Worm (Caenorhabditis elegans) whole organism, L4 larva: ENCODE results near the gene oac-48.
"Not testable (repeated sequence)": the region's sequence is repeated elsewhere in the genome, so short reads cannot be mapped to it uniquely, and the experiment has no call there.

Experiments used
- F10B5.3 ChIP-seq: sonication (generic microtip); optimal IDR thresholded peaks from 2 replicates; lab custom pipeline; 2016; ENCODE audit warnings: mild to moderate bottlenecking, missing genetic modification characterization, missing compliant biosample characterization
- F44E2.7 ChIP-seq: fragments of 200-800 bp; sonication (Bioruptor generic); IDR thresholded peaks from 2 replicates; pipeline ENCODE4 v2.1.2; 2022; ENCODE audit warnings: missing genetic modification characterization, missing compliant biosample characterization
- T20F7.1 ChIP-seq: fragments of 200-800 bp; sonication (Bioruptor generic); optimal IDR thresholded peaks from 2 replicates; lab custom pipeline; 2018; ENCODE audit warnings: mild to moderate bottlenecking, missing genetic modification characterization, missing compliant biosample characterization
- T26A8.4 ChIP-seq: fragments of 200-800 bp; sonication (Bioruptor generic); IDR thresholded peaks from 2 replicates; pipeline ENCODE4 v1.3.6; 2022; ENCODE audit warnings: missing genetic modification characterization, missing compliant biosample characterization
- ZK337.2 ChIP-seq: fragments of 200-800 bp; sonication (Bioruptor generic); IDR thresholded peaks from 2 replicates; pipeline ENCODE4 v1.3.6; 2022; ENCODE audit warnings: missing genetic modification reagents, missing genetic modification characterization, missing compliant biosample characterization
- aly-2 ChIP-seq: sonication (generic microtip); optimal IDR thresholded peaks from 2 replicates; lab custom pipeline; 2018; ENCODE audit warnings: missing biosample characterization, missing genetic modification characterization
- attf-4 ChIP-seq: sonication (generic microtip); optimal IDR thresholded peaks from 3 replicates; lab custom pipeline; 2017; ENCODE audit warnings: missing biosample characterization, missing genetic modification characterization
- ceh-44 ChIP-seq: fragments of 200-800 bp; sonication (Bioruptor generic); IDR thresholded peaks from 2 replicates; pipeline ENCODE4 v1.3.6; 2022; ENCODE audit warnings: missing genetic modification reagents, missing genetic modification characterization, missing compliant biosample characterization
- ceh-82 ChIP-seq: sonication (generic microtip); optimal IDR thresholded peaks from 2 replicates; lab custom pipeline; 2017; ENCODE audit warnings: missing biosample characterization, missing genetic modification characterization
- ces-1 ChIP-seq: fragments of 150-350 bp; sonication (generic microtip); optimal IDR thresholded peaks from 4 replicates; lab custom pipeline; 2014; ENCODE audit warnings: missing biosample characterization, missing genetic modification reagents, missing genetic modification characterization
- cey-2 ChIP-seq: sonication (generic microtip); optimal IDR thresholded peaks from 3 replicates; lab custom pipeline; 2017; ENCODE audit warnings: missing genetic modification characterization, mild to moderate bottlenecking, missing compliant biosample characterization, antibody characterized with exemption, borderline replicate concordance; ENCODE audit not compliant: insufficient read depth
- daf-16 ChIP-seq, 3 experiments: sonication (generic microtip); optimal IDR thresholded peaks; 2 replicates each; lab custom pipeline; 2016 to 2017; ENCODE audit warnings: missing genetic modification characterization in 3 of 3, missing genetic modification reagents in 3 of 3, mild to moderate bottlenecking in 2 of 3, missing compliant biosample characterization in 2 of 3, missing biosample characterization in 1 of 3, moderate library complexity in 1 of 3
- dmd-8 ChIP-seq: fragments of 200-800 bp; sonication (Bioruptor generic); IDR thresholded peaks from 2 replicates; pipeline ENCODE4 v1.3.6; 2022; ENCODE audit warnings: missing genetic modification characterization, missing compliant biosample characterization
- dpl-1 ChIP-seq: fragments of 150-350 bp; optimal IDR thresholded peaks from 2 replicates; lab custom pipeline; 2014; ENCODE audit warnings: missing biosample characterization, missing genetic modification reagents, missing genetic modification characterization
- duxl-1 ChIP-seq: sonication (generic microtip); optimal IDR thresholded peaks from 2 replicates; lab custom pipeline; 2016; ENCODE audit warnings: mild to moderate bottlenecking, missing genetic modification characterization, moderate library complexity, missing compliant biosample characterization; ENCODE audit not compliant: poor library complexity
- egl-27 ChIP-seq: sonication (generic microtip); optimal IDR thresholded peaks from 3 replicates; lab custom pipeline; 2017; ENCODE audit warnings: missing biosample characterization, missing genetic modification reagents, missing genetic modification characterization
- lin-1 ChIP-seq: fragments of 200-800 bp; sonication (Bioruptor generic); IDR thresholded peaks from 2 replicates; pipeline ENCODE4 v1.3.6; 2022; ENCODE audit warnings: missing genetic modification reagents, missing genetic modification characterization, missing compliant biosample characterization
- lin-29 ChIP-seq: fragments of 200-800 bp; sonication (Bioruptor generic); IDR thresholded peaks from 2 replicates; pipeline ENCODE4 v1.3.6; 2022; ENCODE audit warnings: missing genetic modification reagents, missing genetic modification characterization, missing compliant biosample characterization
- lin-39 ChIP-seq: fragments of 150-350 bp; optimal IDR thresholded peaks from 2 replicates; lab custom pipeline; 2014; ENCODE audit warnings: missing biosample characterization, missing genetic modification reagents, missing genetic modification characterization
- madf-9 ChIP-seq: fragments of 200-800 bp; sonication (Bioruptor generic); conservative IDR thresholded peaks from 2 replicates; pipeline ENCODE4 v1.3.6; 2022; ENCODE audit warnings: missing genetic modification reagents, missing genetic modification characterization, missing compliant biosample characterization
- mdt-29 ChIP-seq: fragments of 200-800 bp; sonication (Bioruptor generic); IDR thresholded peaks from 2 replicates; pipeline ENCODE4 v1.3.6; 2022; ENCODE audit warnings: missing genetic modification reagents, missing genetic modification characterization, missing compliant biosample characterization
- nhr-11 ChIP-seq: fragments of 150-350 bp; optimal IDR thresholded peaks from 2 replicates; lab custom pipeline; 2014; ENCODE audit warnings: missing biosample characterization, missing genetic modification characterization
- nhr-48 ChIP-seq: sonication (generic microtip); optimal IDR thresholded peaks from 2 replicates; lab custom pipeline; 2016; ENCODE audit warnings: mild to moderate bottlenecking, missing genetic modification characterization, missing compliant biosample characterization
- nhr-76 ChIP-seq: fragments of 150-350 bp; optimal IDR thresholded peaks from 2 replicates; lab custom pipeline; 2014; ENCODE audit warnings: missing biosample characterization, missing genetic modification characterization
- snpc-1.2 ChIP-seq: fragments of 200-800 bp; sonication (Bioruptor generic); IDR thresholded peaks from 2 replicates; pipeline ENCODE4 v1.3.6; 2022; ENCODE audit warnings: missing genetic modification reagents, missing genetic modification characterization, missing compliant biosample characterization
- unc-130 ChIP-seq: sonication (generic microtip); optimal IDR thresholded peaks from 2 replicates; lab custom pipeline; 2016; ENCODE audit warnings: missing genetic modification reagents, missing genetic modification characterization, missing compliant biosample characterization
- ztf-11 ChIP-seq: fragments of 150-350 bp; optimal IDR thresholded peaks from 2 replicates; lab custom pipeline; 2014; ENCODE audit warnings: missing biosample characterization, missing genetic modification characterization
- ztf-7 ChIP-seq: fragments of 150-350 bp; optimal IDR thresholded peaks from 2 replicates; lab custom pipeline; 2014; ENCODE audit warnings: missing biosample characterization, missing genetic modification characterization

The oac-48 gene

ce11 chrIV:13650238-13650637, 23.4 kb upstream of the oac-48 start, which contains the start of gene C08F11.17:
TSS of gene C08F11.17 (minus strand) at chrIV:13650338.
- TF ChIP-seq duxl-1 (tag; lab: Kevin White, UChicago), result no peak
- TF ChIP-seq nhr-76, result no peak
- TF ChIP-seq lin-29 (GFP tag; lab: Robert Waterston, UW), result no peak
- no peak for TF ChIP-seq ceh-44
- no peak for TF ChIP-seq ztf-7
- no peak for TF ChIP-seq unc-130 (GFP tag; lab: Kevin White, UChicago)
- no peak for TF ChIP-seq mdt-29 (GFP tag; lab: Robert Waterston, UW)
- no peak for TF ChIP-seq daf-16 (GFP tag; optimal IDR thresholded peaks at IDR 0.05; lab: Kevin White, UChicago)
- TF ChIP-seq daf-16 (tag; optimal IDR thresholded peaks at IDR 0.05; lab: Kevin White, UChicago), result no peak
- TF ChIP-seq lin-1 (GFP tag; lab: Robert Waterston, UW), result no peak
- no peak for TF ChIP-seq attf-4 (tag; lab: Kevin White, UChicago)
- no peak for TF ChIP-seq lin-39 (tag; lab: Kevin White, UChicago)

DNA sequence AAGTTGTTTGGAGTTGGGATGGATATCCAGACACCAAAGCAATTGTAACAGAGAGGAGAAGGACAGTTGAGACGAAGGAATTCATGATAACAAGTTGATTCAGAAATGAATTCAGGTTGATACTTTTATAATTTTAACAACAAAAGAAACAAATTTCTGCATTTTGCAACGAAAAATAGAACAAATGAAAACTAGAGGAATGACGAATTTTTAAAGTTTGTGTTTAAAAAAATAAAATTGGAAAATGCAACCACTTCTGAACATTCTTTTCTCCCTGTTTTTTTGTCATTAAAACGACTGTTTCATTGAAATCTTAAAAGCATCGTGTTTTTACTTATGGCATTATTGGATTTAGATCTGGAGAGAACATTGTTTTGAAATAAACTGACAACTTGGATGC, 22.2 kb upstream of the oac-48 start, which contains the start of gene C08F11.12:
C08F11.12 (minus strand) TSS at position 101 of the 400 bp plus-strand sequence.
- not testable (repeated sequence) for TF ChIP-seq dmd-8 (GFP tag; lab: Robert Waterston, UW); ceh-82 (tag; lab: Kevin White, UChicago); F10B5.3
- TF ChIP-seq, all 104 proteins: peak for 0; not testable (repeated sequence) for 104

ce11 chrIV:13652023-13652422, 21.6 kb upstream of the oac-48 start, which contains the start of gene Y45F10C.6:
TSS of gene Y45F10C.6 (plus strand) at chrIV:13652323.
- not testable (repeated sequence) for TF ChIP-seq ces-1 (GFP tag; lab: Kevin White, UChicago); aly-2 (tag; lab: Kevin White, UChicago); T26A8.4

ce11 chrIV:13658142-13658541, 15.5 kb upstream of the oac-48 start:
- peak; percentile 92 for TF ChIP-seq snpc-1.2 (GFP tag; lab: Robert Waterston, UW)
- 0 out of 2 replicates have a peak, but pooled peaks have one; percentile 45 for TF ChIP-seq mdt-29 (GFP tag; lab: Robert Waterston, UW)

- TF ChIP-seq dpl-1 (GFP tag; lab: Kevin White, UChicago); ZK337.2; daf-16 (GFP tag; optimal IDR thresholded peaks at IDR 0.05; lab: Kevin White, UChicago); daf-16 (tag; optimal IDR thresholded peaks at IDR 0.05; lab: Kevin White, UChicago): not testable (repeated sequence)
Measured at ce11 chrIV:13659449-13659848, 14.2 kb upstream of the oac-48 start, which contains the start of gene Y45F10C.1. TSS of gene Y45F10C.1 (minus strand) at chrIV:13659549.

DNA sequence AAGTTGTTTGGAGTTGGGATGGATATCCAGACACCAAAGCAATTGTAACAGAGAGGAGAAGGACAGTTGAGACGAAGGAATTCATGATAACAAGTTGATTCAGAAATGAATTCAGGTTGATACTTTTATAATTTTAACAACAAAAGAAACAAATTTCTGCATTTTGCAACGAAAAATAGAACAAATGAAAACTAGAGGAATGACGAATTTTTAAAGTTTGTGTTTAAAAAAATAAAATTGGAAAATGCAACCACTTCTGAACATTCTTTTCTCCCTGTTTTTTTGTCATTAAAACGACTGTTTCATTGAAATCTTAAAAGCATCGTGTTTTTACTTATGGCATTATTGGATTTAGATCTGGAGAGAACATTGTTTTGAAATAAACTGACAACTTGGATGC, 11.0 kb upstream of the oac-48 start, which contains the start of gene Y45F10C.2:
Y45F10C.2 (minus strand) TSS at position 101 of the 400 bp plus-strand sequence.
- not testable (repeated sequence) for TF ChIP-seq T20F7.1 (GFP tag; lab: Kevin White, UChicago); lin-39 (tag; lab: Kevin White, UChicago); nhr-11

- TF ChIP-seq egl-27 (tag; lab: Kevin White, UChicago) (no peak), ztf-11 (no peak), F44E2.7 (GFP tag; lab: Robert Waterston, UW) (no peak), madf-9 (no peak)
Measured at ce11 chrIV:13664090-13664489, 9.5 kb upstream of the oac-48 start, which contains the start of gene Y45F10C.4. TSS of gene Y45F10C.4 (minus strand) at chrIV:13664190.

ce11 chrIV:13665073-13665472, 8.5 kb upstream of the oac-48 start:
- TF ChIP-seq ces-1 (GFP tag; lab: Kevin White, UChicago) (no peak), dmd-8 (GFP tag; lab: Robert Waterston, UW) (no peak), nhr-48 (tag; lab: Kevin White, UChicago) (no peak), nhr-76 (no peak), T26A8.4 (no peak), snpc-1.2 (GFP tag; lab: Robert Waterston, UW) (0 out of 2 replicates have a peak, but pooled peaks have one; percentile 47), cey-2 (tag; lab: Kevin White, UChicago) (no peak)
